Fruit fly (Drosophila melanogaster) whole organism, embryonic: Measurements from ENCODE around the gene Mpc1.

Experiments
- B-H1 ChIP-seq: fragments of 200-800 bp; sonication (Bioruptor generic); IDR thresholded peaks from 3 replicates; pipeline ENCODE4 v1.3.6; 2022; ENCODE audit warnings: missing biosample characterization, missing genetic modification characterization
- CG11085 ChIP-seq: fragments of 200-800 bp; sonication (Bioruptor generic); IDR thresholded peaks from 2 replicates; pipeline ENCODE4 v1.3.6; 2022; ENCODE audit warnings: missing biosample characterization, missing genetic modification characterization
- CG11456 ChIP-seq: fragments of 200-800 bp; sonication (Bioruptor generic); IDR thresholded peaks from 3 replicates; pipeline ENCODE4 v1.3.6; 2022; ENCODE audit warnings: missing biosample characterization, missing genetic modification characterization
- CG11504 ChIP-seq: fragments of 200-800 bp; sonication (Bioruptor generic); optimal IDR thresholded peaks from 3 replicates; lab custom pipeline; 2019; ENCODE audit warnings: missing biosample characterization, mild to moderate bottlenecking, missing genetic modification characterization, moderate library complexity
- CG11560 ChIP-seq: fragments of 200-800 bp; sonication (Bioruptor generic); IDR thresholded peaks from 3 replicates; pipeline ENCODE4 v1.3.6; 2022; ENCODE audit warnings: missing biosample characterization, missing genetic modification characterization
- CG11696 ChIP-seq: fragments of 200-800 bp; sonication (Bioruptor generic); IDR thresholded peaks from 2 replicates; pipeline ENCODE4 v1.3.6; 2022; ENCODE audit warnings: missing biosample characterization, missing genetic modification characterization
- CG14667 ChIP-seq: fragments of 200-800 bp; sonication (Bioruptor generic); IDR thresholded peaks from 2 replicates; pipeline ENCODE4 v1.3.6; 2022; ENCODE audit warnings: missing biosample characterization, missing genetic modification characterization
- CG15514 ChIP-seq: fragments of 200-800 bp; sonication (Bioruptor generic); optimal IDR thresholded peaks from 3 replicates; lab custom pipeline; 2017; ENCODE audit warnings: missing biosample characterization, missing genetic modification characterization, mild to moderate bottlenecking, moderate library complexity, missing genetic modification reagents
- CG18599 ChIP-seq: fragments of 200-800 bp; sonication (Bioruptor generic); optimal IDR thresholded peaks from 3 replicates; lab custom pipeline; 2017; ENCODE audit warnings: missing biosample characterization, missing genetic modification characterization, mild to moderate bottlenecking, moderate library complexity, missing genetic modification reagents
- CG2678 ChIP-seq: fragments of 200-800 bp; sonication (Bioruptor generic); optimal IDR thresholded peaks from 3 replicates; lab custom pipeline; 2019; ENCODE audit warnings: missing biosample characterization, mild to moderate bottlenecking, missing genetic modification characterization, moderate library complexity
- CG2889 ChIP-seq: fragments of 200-800 bp; sonication (Bioruptor generic); IDR thresholded peaks from 3 replicates; pipeline ENCODE4 v1.3.6; 2022; ENCODE audit warnings: missing biosample characterization, missing genetic modification characterization
- CG30020 ChIP-seq: fragments of 200-800 bp; optimal IDR thresholded peaks from 2 replicates; lab custom pipeline; 2019; ENCODE audit warnings: missing biosample characterization, mild to moderate bottlenecking, missing genetic modification characterization, moderate library complexity
- CG32532 ChIP-seq: fragments of 200-800 bp; sonication (Bioruptor generic); IDR thresholded peaks from 2 replicates; pipeline ENCODE4 v1.3.6; 2022; ENCODE audit warnings: missing biosample characterization, missing genetic modification characterization
- CG32772 ChIP-seq: fragments of 200-800 bp; sonication (Bioruptor generic); IDR thresholded peaks from 2 replicates; pipeline ENCODE4 v1.3.6; 2022; ENCODE audit warnings: missing biosample characterization, missing genetic modification characterization
- CG3281 ChIP-seq: fragments of 200-800 bp; sonication (Bioruptor generic); optimal IDR thresholded peaks from 3 replicates; lab custom pipeline; 2017; ENCODE audit warnings: missing biosample characterization, mild to moderate bottlenecking, missing genetic modification characterization
- CG43689 ChIP-seq: fragments of 200-800 bp; sonication (Bioruptor generic); IDR thresholded peaks from 2 replicates; pipeline ENCODE4 v1.3.6; 2022; ENCODE audit warnings: missing biosample characterization, missing genetic modification characterization
- CG4404 ChIP-seq: fragments of 200-800 bp; sonication (Bioruptor generic); IDR thresholded peaks from 2 replicates; pipeline ENCODE4 v1.3.6; 2022; ENCODE audit warnings: missing biosample characterization, missing genetic modification characterization
- CG6175 ChIP-seq: fragments of 200-800 bp; sonication (Bioruptor generic); IDR thresholded peaks from 3 replicates; pipeline ENCODE4 v1.3.6; 2022; ENCODE audit warnings: missing biosample characterization, missing genetic modification characterization
- CG7372 ChIP-seq: fragments of 200-800 bp; sonication (Bioruptor generic); IDR thresholded peaks from 2 replicates; pipeline ENCODE4 v1.3.6; 2022; ENCODE audit warnings: missing biosample characterization, missing genetic modification characterization
- CG8089 ChIP-seq: fragments of 200-800 bp; sonication (Bioruptor generic); optimal IDR thresholded peaks from 3 replicates; lab custom pipeline; 2016; ENCODE audit warnings: missing biosample characterization, missing genetic modification characterization
- CG8924 ChIP-seq: fragments of 200-800 bp; optimal IDR thresholded peaks from 3 replicates; lab custom pipeline; 2019; ENCODE audit warnings: missing biosample characterization, mild to moderate bottlenecking, missing genetic modification characterization, moderate library complexity
- CG9727 ChIP-seq: fragments of 200-800 bp; sonication (Bioruptor generic); optimal IDR thresholded peaks from 3 replicates; lab custom pipeline; 2017; ENCODE audit warnings: missing biosample characterization, mild to moderate bottlenecking, missing genetic modification characterization
- CG9817 ChIP-seq: fragments of 200-800 bp; sonication (Bioruptor generic); optimal IDR thresholded peaks from 2 replicates; lab custom pipeline; 2018; ENCODE audit warnings: missing biosample characterization, mild to moderate bottlenecking, missing genetic modification characterization, moderate library complexity
- Chrac-16 ChIP-seq: fragments of 200-800 bp; sonication (Bioruptor generic); optimal IDR thresholded peaks from 3 replicates; lab custom pipeline; 2016; ENCODE audit warnings: missing biosample characterization, missing genetic modification characterization
- Dbx ChIP-seq: fragments of 200-800 bp; sonication (Bioruptor generic); IDR thresholded peaks from 3 replicates; pipeline ENCODE4 v1.3.6; 2022; ENCODE audit warnings: missing biosample characterization, missing genetic modification characterization
- H15 ChIP-seq: fragments of 200-800 bp; sonication (Bioruptor generic); IDR thresholded peaks from 3 replicates; pipeline ENCODE4 v1.3.6; 2022; ENCODE audit warnings: missing biosample characterization, missing genetic modification characterization
- Hey ChIP-seq: fragments of 200-800 bp; sonication (Bioruptor generic); optimal IDR thresholded peaks from 3 replicates; lab custom pipeline; 2018; ENCODE audit warnings: missing biosample characterization, mild to moderate bottlenecking, missing genetic modification characterization
- Hmr ChIP-seq: fragments of 200-800 bp; sonication (Bioruptor generic); optimal IDR thresholded peaks from 3 replicates; lab custom pipeline; 2017; ENCODE audit warnings: mild to moderate bottlenecking, missing biosample characterization, missing genetic modification reagents, missing genetic modification characterization
- Mrtf ChIP-seq: fragments of 200-800 bp; sonication (Bioruptor generic); IDR thresholded peaks from 3 replicates; pipeline ENCODE4 v1.3.6; 2022; ENCODE audit warnings: missing biosample characterization, missing genetic modification characterization
- NC2β ChIP-seq: fragments of 200-800 bp; sonication (Bioruptor generic); optimal IDR thresholded peaks from 2 replicates; lab custom pipeline; 2016; ENCODE audit warnings: missing biosample characterization, missing genetic modification characterization
- NFAT ChIP-seq: fragments of 200-800 bp; sonication (Bioruptor generic); IDR thresholded peaks from 2 replicates; pipeline ENCODE4 v1.3.6; 2022; ENCODE audit warnings: missing biosample characterization, missing genetic modification characterization
- NfI ChIP-seq: fragments of 200-800 bp; sonication (Bioruptor generic); optimal IDR thresholded peaks from 3 replicates; lab custom pipeline; 2018; ENCODE audit warnings: missing biosample characterization, mild to moderate bottlenecking, missing genetic modification characterization, moderate library complexity
- Ptx1 ChIP-seq: fragments of 200-800 bp; sonication (Bioruptor generic); IDR thresholded peaks from 2 replicates; pipeline ENCODE4 v1.3.6; 2022; ENCODE audit warnings: missing biosample characterization, missing genetic modification characterization
- Ravus ChIP-seq: fragments of 200-800 bp; sonication (Bioruptor generic); IDR thresholded peaks from 2 replicates; pipeline ENCODE4 v1.3.6; 2022; ENCODE audit warnings: missing biosample characterization, missing genetic modification characterization
- Stat92E ChIP-seq, 3 experiments: fragments of >200 bp in 2 of 3; fragments of 200-800 bp in 1 of 3; sonication (Bioruptor generic) in 1 of 3; optimal IDR thresholded peaks; 2 replicates each; lab custom pipeline; 2017 to 2019; ENCODE audit warnings: missing biosample characterization in 3 of 3, missing genetic modification characterization in 3 of 3, mild to moderate bottlenecking in 1 of 3, moderate library complexity in 1 of 3
- Taf1 ChIP-seq: fragments of 200-800 bp; sonication (Bioruptor generic); IDR thresholded peaks from 2 replicates; pipeline ENCODE4 v1.3.6; 2022; ENCODE audit warnings: missing biosample characterization, missing genetic modification characterization
- al ChIP-seq: fragments of 200-800 bp; sonication (Bioruptor generic); IDR thresholded peaks from 2 replicates; pipeline ENCODE4 v1.3.6; 2022; ENCODE audit warnings: missing biosample characterization, missing genetic modification characterization
- cad ChIP-seq: fragments of >200 bp; optimal IDR thresholded peaks from 2 replicates; lab custom pipeline; 2017; ENCODE audit warnings: missing biosample characterization, missing genetic modification characterization
- ems ChIP-seq: fragments of 200-800 bp; sonication (Bioruptor generic); optimal IDR thresholded peaks from 3 replicates; lab custom pipeline; 2016; ENCODE audit warnings: missing biosample characterization, missing genetic modification characterization
- exex ChIP-seq: fragments of 200-800 bp; sonication (Bioruptor generic); optimal IDR thresholded peaks from 4 replicates; lab custom pipeline; 2018; ENCODE audit warnings: missing biosample characterization, mild to moderate bottlenecking, missing genetic modification characterization, moderate library complexity
- gce ChIP-seq: fragments of 200-800 bp; sonication (Bioruptor generic); IDR thresholded peaks from 3 replicates; pipeline ENCODE4 v1.3.6; 2022; ENCODE audit warnings: missing biosample characterization, missing genetic modification characterization
- klu ChIP-seq: fragments of 200-800 bp; sonication (Bioruptor generic); IDR thresholded peaks from 2 replicates; pipeline ENCODE4 v1.3.6; 2022; ENCODE audit warnings: missing biosample characterization, missing genetic modification characterization
- mirr ChIP-seq: fragments of 200-800 bp; sonication (Bioruptor generic); optimal IDR thresholded peaks from 3 replicates; lab custom pipeline; 2018; ENCODE audit warnings: missing biosample characterization, mild to moderate bottlenecking, missing genetic modification characterization
- pan ChIP-seq, 4 experiments: fragments of >200 bp in 3 of 4; fragments of 200-800 bp in 1 of 4; sonication (Bioruptor generic) in 1 of 4; optimal IDR thresholded peaks in 3 of 4; IDR thresholded peaks in 1 of 4; 2 replicates each; pipeline versions ENCODE4 v1.3.6 to Lab custom; 2017 to 2022; ENCODE audit warnings: missing biosample characterization in 2 of 4, missing genetic modification characterization in 2 of 4, mixed read lengths in 1 of 4
- prd ChIP-seq, 3 experiments: fragments of >200 bp in 2 of 3; fragments of 200-800 bp in 1 of 3; sonication (Bioruptor generic) in 1 of 3; optimal IDR thresholded peaks in 2 of 3; IDR thresholded peaks in 1 of 3; 2 replicates in 2 of 3; 3 replicates in 1 of 3; pipeline versions ENCODE4 v1.3.6 to Lab custom; 2017 to 2022; ENCODE audit warnings: missing biosample characterization in 1 of 3, missing genetic modification characterization in 1 of 3
- ranshi ChIP-seq: fragments of 200-800 bp; sonication (Bioruptor generic); IDR thresholded peaks from 2 replicates; pipeline ENCODE4 v1.3.6; 2022; ENCODE audit warnings: missing biosample characterization, missing genetic modification characterization
- ro ChIP-seq: fragments of 200-800 bp; sonication (Bioruptor generic); IDR thresholded peaks from 2 replicates; pipeline ENCODE4 v1.3.6; 2022; ENCODE audit warnings: missing biosample characterization, missing genetic modification characterization
- sr ChIP-seq: fragments of 200-800 bp; sonication (Bioruptor generic); IDR thresholded peaks from 3 replicates; pipeline ENCODE4 v1.3.6; 2022; ENCODE audit warnings: missing biosample characterization, missing genetic modification characterization
- stc ChIP-seq: fragments of 200-800 bp; sonication (Bioruptor generic); IDR thresholded peaks from 2 replicates; pipeline ENCODE4 v1.3.6; 2022; ENCODE audit warnings: missing biosample characterization, missing genetic modification characterization
- zen ChIP-seq: fragments of 200-800 bp; sonication (Bioruptor generic); optimal IDR thresholded peaks from 3 replicates; lab custom pipeline; 2018; ENCODE audit warnings: missing biosample characterization, mild to moderate bottlenecking, missing genetic modification characterization, moderate library complexity

The Mpc1 gene

dm6 chr3R:18895227-18895626 lies 33.2 kb downstream of the Mpc1 start (continued):
- TF ChIP-seq Ptx1 (GFP tag; lab: Robert Waterston, UW) (peak; percentile 92), CG2889 (no peak), NfI (GFP tag; lab: Kevin White, UChicago) (no peak), sr (0 out of 3 replicates have a peak, but pooled peaks have one; percentile 37), cad (GFP tag; lab: Kevin White, UChicago) (no peak), CG18599 (peak; percentile 46), CG8924 (tag; lab: Kevin White, UChicago) (peak; percentile 37), stc (GFP tag; lab: Robert Waterston, UW) (peak; percentile 47; the same call in 1 of the 2 replicates), ranshi (peak; percentile 78; the same call in 1 of the 2 replicates), klu (peak; percentile 13; the same call in 1 of the 2 replicates), Taf1 (GFP tag; lab: Robert Waterston, UW) (peak; percentile 70; the same call in 1 of the 2 replicates), gce (GFP tag; lab: Robert Waterston, UW) (peak; percentile 39; the same call in 1 of the 3 replicates), H15 (peak; percentile 67; the same call in 2 of the 3 replicates), CG11456 (peak; percentile 88), prd (optimal IDR thresholded peaks at IDR 0.05; lab: Kevin White, UChicago) (no peak), prd (GFP tag; IDR thresholded peaks at IDR 0.05; lab: Robert Waterston, UW) (peak; percentile 89), CG6175 (GFP tag; lab: Robert Waterston, UW) (peak; percentile 53; the same call in 1 of the 3 replicates), Chrac-16 (GFP tag; lab: Kevin White, UChicago) (no peak), CG7372 (GFP tag; lab: Robert Waterston, UW) (peak; percentile 67), exex (tag; lab: Kevin White, UChicago) (peak; percentile 30), CG2678 (tag; lab: Kevin White, UChicago) (peak; percentile 51), Ravus (GFP tag; lab: Robert Waterston, UW) (peak; percentile 52), ro (GFP tag; lab: Robert Waterston, UW) (peak; percentile 30; the same call in 1 of the 2 replicates), CG30020 (tag; lab: Kevin White, UChicago) (no peak), CG32772 (GFP tag; lab: Robert Waterston, UW) (peak; percentile 64; the same call in 1 of the 2 replicates), Dbx (peak; percentile 61; the same call in 2 of the 3 replicates), zen (tag; lab: Kevin White, UChicago) (no peak), NFAT (GFP tag; lab: Robert Waterston, UW) (peak; percentile 77), CG11696 (peak; percentile 52; the same call in 1 of the 2 replicates), NC2β (no peak), mirr (GFP tag; lab: Kevin White, UChicago) (no peak), Mrtf (peak; percentile 56; the same call in 2 of the 3 replicates), al (GFP tag; lab: Robert Waterston, UW) (peak; percentile 74), CG43689 (GFP tag; lab: Robert Waterston, UW) (no peak), CG14667 (GFP tag; lab: Robert Waterston, UW) (peak; percentile 77), Hey (tag; lab: Kevin White, UChicago) (no peak), CG11085 (GFP tag; lab: Robert Waterston, UW) (peak; percentile 59), B-H1 (GFP tag; lab: Robert Waterston, UW) (peak; percentile 60; the same call in 2 of the 3 replicates), Hmr (GFP tag; lab: Kevin White, UChicago) (peak; percentile 16), CG8089 (GFP tag; lab: Kevin White, UChicago) (no peak), pan (optimal IDR thresholded peaks at IDR 0.05; lab: Kevin White, UChicago) (no peak), pan (GFP tag; optimal IDR thresholded peaks at IDR 0.05 in 1 of 2, IDR thresholded peaks at IDR 0.05 in 1 of 2) (peak in 1 of 2 experiments; percentile 76), ems (GFP tag; lab: Kevin White, UChicago) (no peak), CG3281 (GFP tag; lab: Kevin White, UChicago) (peak; percentile 46), CG9727 (no peak), CG11504 (tag; lab: Kevin White, UChicago) (peak; percentile 40), CG15514 (GFP tag; lab: Kevin White, UChicago) (peak; percentile 22), Stat92E (GFP tag; optimal IDR thresholded peaks at IDR 0.05; lab: Kevin White, UChicago) (no peak), CG11560 (tag; lab: Robert Waterston, UW) (peak; percentile 51; the same call in 1 of the 3 replicates), CG9817 (tag; lab: Kevin White, UChicago) (peak; percentile 23), CG32532 (GFP tag; lab: Robert Waterston, UW) (peak; percentile 78), CG4404 (GFP tag; lab: Robert Waterston, UW) (peak; percentile 40; the same call in 1 of the 2 replicates)
